Fruit fly (Drosophila melanogaster) whole organism, embryonic: ENCODE results near the gene CG13012.
A peak's percentile ranks its signal among the peaks of the same experiment; 100 is the strongest.

Experiments used
- C15 ChIP-seq: fragments of 200-800 bp; sonication (Bioruptor generic); IDR thresholded peaks from 3 replicates; pipeline ENCODE4 v1.3.6; 2022; ENCODE audit warnings: missing biosample characterization, missing genetic modification characterization
- CG10321 ChIP-seq: fragments of 200-800 bp; sonication (Bioruptor generic); IDR thresholded peaks from 2 replicates; pipeline ENCODE4 v1.3.6; 2022; ENCODE audit warnings: missing biosample characterization, missing genetic modification characterization
- CG15011 ChIP-seq: fragments of 200-800 bp; sonication (Bioruptor generic); optimal IDR thresholded peaks from 3 replicates; lab custom pipeline; 2018; ENCODE audit warnings: missing biosample characterization, mild to moderate bottlenecking, missing genetic modification characterization
- CG15479 ChIP-seq: fragments of 200-800 bp; sonication (Bioruptor generic); optimal IDR thresholded peaks from 3 replicates; lab custom pipeline; 2019; ENCODE audit warnings: missing biosample characterization, mild to moderate bottlenecking, missing genetic modification characterization, moderate library complexity
- CG1832 ChIP-seq: fragments of 200-800 bp; sonication (Bioruptor generic); optimal IDR thresholded peaks from 2 replicates; lab custom pipeline; 2017; ENCODE audit warnings: missing biosample characterization, mild to moderate bottlenecking, missing genetic modification characterization, inconsistent platforms
- CG2116 ChIP-seq: fragments of 200-800 bp; sonication (Bioruptor generic); optimal IDR thresholded peaks from 3 replicates; lab custom pipeline; 2018; ENCODE audit warnings: missing biosample characterization, mild to moderate bottlenecking, missing genetic modification characterization
- CG31365 ChIP-seq: fragments of 200-800 bp; sonication (Bioruptor generic); optimal IDR thresholded peaks from 2 replicates; lab custom pipeline; 2018; ENCODE audit warnings: missing biosample characterization, mild to moderate bottlenecking, missing genetic modification characterization
- CG34376 ChIP-seq: fragments of 200-800 bp; sonication (Bioruptor generic); optimal IDR thresholded peaks from 2 replicates; lab custom pipeline; 2018; ENCODE audit warnings: missing biosample characterization, mild to moderate bottlenecking, missing genetic modification characterization
- CG3726 ChIP-seq: fragments of 200-800 bp; sonication (Bioruptor generic); IDR thresholded peaks from 3 replicates; pipeline ENCODE4, ENCODE4 v1.3.6; 2022; ENCODE audit warnings: missing biosample characterization, missing genetic modification characterization
- CG4404 ChIP-seq: fragments of 200-800 bp; sonication (Bioruptor generic); IDR thresholded peaks from 2 replicates; pipeline ENCODE4 v1.3.6; 2022; ENCODE audit warnings: missing biosample characterization, missing genetic modification characterization
- CG6654 ChIP-seq: fragments of 200-800 bp; sonication (Bioruptor generic); optimal IDR thresholded peaks from 2 replicates; lab custom pipeline; 2017; ENCODE audit warnings: missing biosample characterization, mild to moderate bottlenecking, missing genetic modification characterization
- CG6854 ChIP-seq: fragments of 200-800 bp; sonication (Bioruptor generic); optimal IDR thresholded peaks from 3 replicates; lab custom pipeline; 2017; ENCODE audit warnings: missing biosample characterization, mild to moderate bottlenecking, missing genetic modification characterization
- CG7839 ChIP-seq: fragments of 200-800 bp; sonication (Bioruptor generic); optimal IDR thresholded peaks from 3 replicates; lab custom pipeline; 2018; ENCODE audit warnings: missing biosample characterization, mild to moderate bottlenecking, missing genetic modification characterization, moderate library complexity
- CG7928 ChIP-seq: fragments of 200-800 bp; sonication (Bioruptor generic); optimal IDR thresholded peaks from 2 replicates; lab custom pipeline; 2017; ENCODE audit warnings: missing biosample characterization, mild to moderate bottlenecking, missing genetic modification characterization
- CG9609 ChIP-seq: fragments of 200-800 bp; sonication (Bioruptor generic); optimal IDR thresholded peaks from 3 replicates; lab custom pipeline; 2016; ENCODE audit warnings: missing biosample characterization, missing genetic modification characterization
- CrebB ChIP-seq: fragments of 200-800 bp; sonication (Bioruptor generic); optimal IDR thresholded peaks from 3 replicates; lab custom pipeline; 2018; ENCODE audit warnings: missing biosample characterization, mild to moderate bottlenecking, missing genetic modification characterization
- D19B ChIP-seq: fragments of 200-800 bp; sonication (Bioruptor generic); optimal IDR thresholded peaks from 2 replicates; lab custom pipeline; 2017; ENCODE audit warnings: missing biosample characterization, mild to moderate bottlenecking, missing genetic modification characterization
- Dbx ChIP-seq: fragments of 200-800 bp; sonication (Bioruptor generic); IDR thresholded peaks from 3 replicates; pipeline ENCODE4 v1.3.6; 2022; ENCODE audit warnings: missing biosample characterization, missing genetic modification characterization
- Drgx ChIP-seq: fragments of 200-800 bp; sonication (Bioruptor generic); IDR thresholded peaks from 2 replicates; pipeline ENCODE4 v1.3.6; 2022; ENCODE audit warnings: missing biosample characterization, missing genetic modification characterization
- Fer1 ChIP-seq: fragments of 200-800 bp; sonication (Bioruptor generic); optimal IDR thresholded peaks from 2 replicates; lab custom pipeline; 2017; ENCODE audit warnings: missing biosample characterization, mild to moderate bottlenecking, missing genetic modification characterization
- HHEX ChIP-seq: fragments of 200-800 bp; sonication (Bioruptor generic); optimal IDR thresholded peaks from 3 replicates; lab custom pipeline; 2017; ENCODE audit warnings: missing biosample characterization, mild to moderate bottlenecking, missing genetic modification characterization, missing genetic modification reagents
- Hand ChIP-seq: fragments of 200-800 bp; sonication (Bioruptor generic); optimal IDR thresholded peaks from 2 replicates; lab custom pipeline; 2017; ENCODE audit warnings: mild to moderate bottlenecking, missing biosample characterization, missing genetic modification reagents, missing genetic modification characterization
- Hmr ChIP-seq: fragments of 200-800 bp; sonication (Bioruptor generic); optimal IDR thresholded peaks from 3 replicates; lab custom pipeline; 2017; ENCODE audit warnings: mild to moderate bottlenecking, missing biosample characterization, missing genetic modification reagents, missing genetic modification characterization
- MBD-R2 ChIP-seq: fragments of 200-800 bp; sonication (Bioruptor generic); IDR thresholded peaks from 2 replicates; pipeline ENCODE4 v1.3.6; 2022; ENCODE audit warnings: missing biosample characterization, missing genetic modification characterization
- Mrtf ChIP-seq: fragments of 200-800 bp; sonication (Bioruptor generic); IDR thresholded peaks from 3 replicates; pipeline ENCODE4 v1.3.6; 2022; ENCODE audit warnings: missing biosample characterization, missing genetic modification characterization
- NC2α ChIP-seq: fragments of 200-800 bp; sonication (Bioruptor generic); optimal IDR thresholded peaks from 2 replicates; lab custom pipeline; 2016; ENCODE audit warnings: missing biosample characterization, missing genetic modification characterization
- Nf-YC ChIP-seq: fragments of 200-800 bp; optimal IDR thresholded peaks from 3 replicates; lab custom pipeline; 2019; ENCODE audit warnings: missing biosample characterization, mild to moderate bottlenecking, missing genetic modification characterization, moderate library complexity
- Sin3A ChIP-seq: fragments of >200 bp; optimal IDR thresholded peaks from 2 replicates; lab custom pipeline; 2018
- Sry-β ChIP-seq: fragments of 200-800 bp; sonication (Bioruptor generic); optimal IDR thresholded peaks from 2 replicates; lab custom pipeline; 2018; ENCODE audit warnings: missing biosample characterization, mild to moderate bottlenecking, missing genetic modification characterization, moderate library complexity
- Tbp ChIP-seq: fragments of >200 bp; optimal IDR thresholded peaks from 2 replicates; lab custom pipeline; 2018; ENCODE audit warnings: missing biosample characterization, missing genetic modification characterization
- al ChIP-seq: fragments of 200-800 bp; sonication (Bioruptor generic); IDR thresholded peaks from 2 replicates; pipeline ENCODE4 v1.3.6; 2022; ENCODE audit warnings: missing biosample characterization, missing genetic modification characterization
- ara ChIP-seq: fragments of 200-800 bp; sonication (Bioruptor generic); IDR thresholded peaks from 2 replicates; pipeline ENCODE4 v1.3.6; 2022; ENCODE audit warnings: missing biosample characterization, missing genetic modification characterization
- ase ChIP-seq: fragments of 200-800 bp; sonication (Bioruptor generic); IDR thresholded peaks from 3 replicates; pipeline ENCODE4 v1.3.6; 2022; ENCODE audit warnings: missing biosample characterization, missing genetic modification characterization
- ato ChIP-seq: fragments of 200-800 bp; sonication (Bioruptor generic); IDR thresholded peaks from 2 replicates; pipeline ENCODE4 v1.3.6; 2022; ENCODE audit warnings: missing biosample characterization, missing genetic modification characterization; ENCODE audit not compliant: partially characterized antibody
- az2 ChIP-seq: fragments of 200-800 bp; sonication (Bioruptor generic); optimal IDR thresholded peaks from 3 replicates; lab custom pipeline; 2016; ENCODE audit warnings: missing biosample characterization, missing genetic modification characterization
- bigmax ChIP-seq: fragments of 200-800 bp; sonication (Bioruptor generic); optimal IDR thresholded peaks from 2 replicates; lab custom pipeline; 2018; ENCODE audit warnings: missing biosample characterization, mild to moderate bottlenecking, missing genetic modification characterization
- cad ChIP-seq: fragments of >200 bp; optimal IDR thresholded peaks from 2 replicates; lab custom pipeline; 2017; ENCODE audit warnings: missing biosample characterization, missing genetic modification characterization
- cas ChIP-seq: fragments of 200-800 bp; sonication (Bioruptor generic); IDR thresholded peaks from 2 replicates; pipeline ENCODE4 v1.3.6; 2022; ENCODE audit warnings: missing biosample characterization, missing genetic modification characterization
- croc ChIP-seq: fragments of 200-800 bp; sonication (Bioruptor generic); conservative IDR thresholded peaks from 3 replicates; pipeline ENCODE4 v1.3.6; 2022; ENCODE audit warnings: missing biosample characterization, missing genetic modification characterization
- da ChIP-seq: fragments of 200-800 bp; sonication (Bioruptor generic); optimal IDR thresholded peaks from 2 replicates; lab custom pipeline; 2016; ENCODE audit warnings: missing biosample characterization, missing genetic modification characterization
- gce ChIP-seq: fragments of 200-800 bp; sonication (Bioruptor generic); IDR thresholded peaks from 3 replicates; pipeline ENCODE4 v1.3.6; 2022; ENCODE audit warnings: missing biosample characterization, missing genetic modification characterization
- her ChIP-seq: fragments of 200-800 bp; sonication (Bioruptor generic); optimal IDR thresholded peaks from 2 replicates; lab custom pipeline; 2016; ENCODE audit warnings: missing biosample characterization, missing genetic modification characterization
- otp ChIP-seq: fragments of 200-800 bp; sonication (Bioruptor generic); IDR thresholded peaks from 3 replicates; pipeline ENCODE4, ENCODE4 v1.3.6; 2022; ENCODE audit warnings: missing biosample characterization, missing genetic modification characterization
- rib ChIP-seq: fragments of 200-800 bp; sonication (Bioruptor generic); IDR thresholded peaks from 2 replicates; pipeline ENCODE4 v1.3.6; 2022; ENCODE audit warnings: missing biosample characterization, missing genetic modification characterization
- scrt ChIP-seq: fragments of 200-800 bp; sonication (Bioruptor generic); optimal IDR thresholded peaks from 2 replicates; lab custom pipeline; 2018; ENCODE audit warnings: missing biosample characterization, mild to moderate bottlenecking, missing genetic modification characterization, moderate library complexity
- sd ChIP-seq: fragments of 200-800 bp; sonication (Bioruptor generic); optimal IDR thresholded peaks from 3 replicates; lab custom pipeline; 2018; ENCODE audit warnings: missing biosample characterization, mild to moderate bottlenecking, missing genetic modification characterization, moderate library complexity
- sna ChIP-seq: fragments of 200-800 bp; sonication (Bioruptor generic); IDR thresholded peaks from 2 replicates; pipeline ENCODE4 v1.3.6; 2022; ENCODE audit warnings: missing biosample characterization, missing genetic modification characterization; ENCODE audit not compliant: partially characterized antibody
- ssp ChIP-seq: fragments of 200-800 bp; sonication (Bioruptor generic); IDR thresholded peaks from 2 replicates; pipeline ENCODE4 v1.3.6; 2022; ENCODE audit warnings: missing biosample characterization, missing genetic modification characterization
- ttk ChIP-seq: fragments of 200-800 bp; sonication (Bioruptor generic); IDR thresholded peaks from 2 replicates; pipeline ENCODE4 v2.1.2; 2022; ENCODE audit warnings: missing biosample characterization, missing genetic modification characterization
- unc-4 ChIP-seq: fragments of 200-800 bp; sonication (Bioruptor generic); IDR thresholded peaks from 2 replicates; pipeline ENCODE4 v1.3.6; 2022; ENCODE audit warnings: missing biosample characterization, missing genetic modification characterization; ENCODE audit not compliant: partially characterized antibody
- wek ChIP-seq: fragments of 200-800 bp; sonication (Bioruptor generic); optimal IDR thresholded peaks from 3 replicates; lab custom pipeline; 2018; ENCODE audit warnings: missing biosample characterization, mild to moderate bottlenecking, missing genetic modification characterization, moderate library complexity
- wor ChIP-seq: fragments of 200-800 bp; sonication (Bioruptor generic); IDR thresholded peaks from 2 replicates; pipeline ENCODE4 v1.3.6; 2022; ENCODE audit warnings: missing biosample characterization, missing genetic modification characterization
- zfh2 ChIP-seq: fragments of 200-800 bp; sonication (Bioruptor generic); optimal IDR thresholded peaks from 2 replicates; lab custom pipeline; 2016; ENCODE audit warnings: missing biosample characterization, missing genetic modification characterization

The CG13012 gene

DNA sequence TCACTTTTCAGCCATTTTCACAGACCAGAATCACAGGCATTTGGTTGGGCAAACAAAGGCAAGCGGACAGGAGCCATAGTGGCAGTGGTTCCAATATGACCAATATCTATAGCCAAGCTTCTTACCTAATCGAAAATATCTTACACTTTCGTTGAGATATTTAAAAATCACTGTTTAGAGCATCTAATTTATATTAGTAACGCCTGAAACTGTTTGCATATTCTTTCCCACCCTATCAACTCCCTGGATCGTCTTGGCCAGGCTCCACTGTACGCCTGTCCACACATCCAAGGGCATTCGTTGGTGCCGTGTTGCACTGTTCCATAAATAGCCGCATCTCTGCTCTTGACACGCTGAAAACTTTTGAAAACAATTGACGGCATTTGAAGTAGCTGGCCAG is 13.9 kb upstream of the CG13012 start (continued):
- TF ChIP-seq unc-4 (GFP tag; lab: Robert Waterston, UW) = no peak
- no peak for TF ChIP-seq Sin3A (lab: Kevin White, UChicago)
- TF ChIP-seq rib (GFP tag; lab: Robert Waterston, UW) = no peak
- peak; percentile 55; the same call in 1 of the 2 replicates for TF ChIP-seq Drgx (GFP tag; lab: Robert Waterston, UW)
- no peak for TF ChIP-seq ssp (GFP tag; lab: Robert Waterston, UW)
- no peak for TF ChIP-seq zfh2
- no peak for TF ChIP-seq CG2116 (GFP tag; lab: Kevin White, UChicago)
- no peak for TF ChIP-seq CG34376 (GFP tag; lab: Kevin White, UChicago)
- no peak for TF ChIP-seq sna (GFP tag; lab: Robert Waterston, UW)
- no peak for TF ChIP-seq CrebB (tag; lab: Kevin White, UChicago)
- TF ChIP-seq CG15011 (GFP tag; lab: Kevin White, UChicago) = no peak
- no peak for TF ChIP-seq Tbp (GFP tag; lab: Kevin White, UChicago)
- TF ChIP-seq CG1832 (GFP tag; lab: Kevin White, UChicago) = no peak
- TF ChIP-seq CG4404 (GFP tag; lab: Robert Waterston, UW) = no peak
- 0 out of 2 replicates have a peak, but pooled peaks have one; percentile 36 for TF ChIP-seq ttk (GFP tag; lab: Robert Waterston, UW)
- TF ChIP-seq CG31365 = no peak
- no peak for TF ChIP-seq D19B (GFP tag; lab: Kevin White, UChicago)
- no peak for TF ChIP-seq CG9609 (GFP tag; lab: Kevin White, UChicago)
- no peak for TF ChIP-seq CG7928 (GFP tag; lab: Kevin White, UChicago)
- TF ChIP-seq cas = no peak
- no peak for TF ChIP-seq her (GFP tag; lab: Kevin White, UChicago)
- no peak for TF ChIP-seq CG3726
- TF ChIP-seq Hand (GFP tag; lab: Kevin White, UChicago) = no peak
- no peak for TF ChIP-seq Mrtf (GFP tag; lab: Robert Waterston, UW)
- no peak for TF ChIP-seq HHEX (GFP tag; lab: Kevin White, UChicago)
- peak; percentile 16; the same call in 1 of the 3 replicates for TF ChIP-seq croc
- TF ChIP-seq bigmax (GFP tag; lab: Kevin White, UChicago) = no peak
- no peak for TF ChIP-seq Hmr (GFP tag; lab: Kevin White, UChicago)
- TF ChIP-seq cad = no peak
- no peak for TF ChIP-seq sd (tag; lab: Kevin White, UChicago)
- TF ChIP-seq ara = no peak
- no peak for TF ChIP-seq Nf-YC
- 0 out of 3 replicates have a peak, but pooled peaks have one; percentile 40 for TF ChIP-seq otp (GFP tag; lab: Robert Waterston, UW)
- TF ChIP-seq wek (GFP tag; lab: Kevin White, UChicago) = no peak
- no peak for TF ChIP-seq CG6654 (GFP tag; lab: Kevin White, UChicago)
- TF ChIP-seq Dbx = no peak
- TF ChIP-seq ase (GFP tag; lab: Robert Waterston, UW) = no peak
- TF ChIP-seq az2 (GFP tag; lab: Kevin White, UChicago) = no peak
- no peak for TF ChIP-seq NC2α (GFP tag; lab: Kevin White, UChicago)
- TF ChIP-seq scrt (GFP tag; lab: Kevin White, UChicago) = no peak
- no peak for TF ChIP-seq Fer1 (GFP tag; lab: Kevin White, UChicago)
- TF ChIP-seq Sry-β (GFP tag; lab: Kevin White, UChicago) = no peak
- no peak for TF ChIP-seq ato (GFP tag; lab: Robert Waterston, UW)
- no peak for TF ChIP-seq CG6854 (GFP tag; lab: Kevin White, UChicago)
- no peak for TF ChIP-seq CG10321
- TF ChIP-seq CG15479 = no peak
- no peak for TF ChIP-seq C15 (GFP tag; lab: Robert Waterston, UW)
- TF ChIP-seq wor (GFP tag; lab: Robert Waterston, UW) = 0 out of 2 replicates have a peak, but pooled peaks have one; percentile 33
- TF ChIP-seq CG7839 (tag; lab: Kevin White, UChicago) = peak; percentile 45
- TF ChIP-seq al (GFP tag; lab: Robert Waterston, UW) = no peak
- no peak for TF ChIP-seq MBD-R2 (GFP tag; lab: Robert Waterston, UW)
- TF ChIP-seq gce = no peak
- no peak for TF ChIP-seq da (GFP tag; lab: Kevin White, UChicago)
